Fruit fly (Drosophila melanogaster) whole organism, prepupa: Measurements from ENCODE around the gene ppk5.

Source experiments
- CG10631 ChIP-seq: fragments of 200-800 bp; sonication (Bioruptor generic); optimal IDR thresholded peaks from 2 replicates; lab custom pipeline; 2016; ENCODE audit warnings: missing biosample characterization, missing genetic modification characterization
- CG10669 ChIP-seq: fragments of 200-800 bp; sonication (Bioruptor generic); optimal IDR thresholded peaks from 3 replicates; lab custom pipeline; 2018; ENCODE audit warnings: missing biosample characterization, mild to moderate bottlenecking, missing genetic modification characterization, moderate library complexity
- CG11294 ChIP-seq: fragments of 200-800 bp; sonication (Bioruptor generic); IDR thresholded peaks from 2 replicates; pipeline ENCODE4 v1.3.6; 2022; ENCODE audit warnings: missing biosample characterization, missing genetic modification characterization
- CG11762 ChIP-seq: fragments of 200-800 bp; sonication (Bioruptor generic); optimal IDR thresholded peaks from 3 replicates; lab custom pipeline; 2016; ENCODE audit warnings: missing biosample characterization, missing genetic modification characterization; ENCODE audit not compliant: insufficient read depth
- CG11902 ChIP-seq: fragments of 200-800 bp; sonication (Bioruptor generic); optimal IDR thresholded peaks from 3 replicates; lab custom pipeline; 2016; ENCODE audit warnings: missing biosample characterization, missing genetic modification characterization
- CG15336 ChIP-seq: fragments of 200-800 bp; sonication (Bioruptor generic); IDR thresholded peaks from 2 replicates; pipeline ENCODE4 v1.3.6; 2022; ENCODE audit warnings: missing biosample characterization, missing genetic modification characterization
- CG16779 ChIP-seq: fragments of 200-800 bp; sonication (Bioruptor generic); optimal IDR thresholded peaks from 3 replicates; lab custom pipeline; 2017; ENCODE audit warnings: missing biosample characterization, mild to moderate bottlenecking, missing genetic modification characterization
- CG3032 ChIP-seq: fragments of 200-800 bp; optimal IDR thresholded peaks from 2 replicates; lab custom pipeline; 2019; ENCODE audit warnings: missing biosample characterization, mild to moderate bottlenecking, missing genetic modification characterization, moderate library complexity
- CG31627 ChIP-seq: fragments of 200-800 bp; sonication (Bioruptor generic); optimal IDR thresholded peaks from 3 replicates; lab custom pipeline; 2016; ENCODE audit warnings: missing biosample characterization, missing genetic modification characterization
- CG32006 ChIP-seq: fragments of 200-800 bp; sonication (Bioruptor generic); optimal IDR thresholded peaks from 3 replicates; lab custom pipeline; 2017; ENCODE audit warnings: missing biosample characterization, mild to moderate bottlenecking, missing genetic modification characterization
- CG34406 ChIP-seq: fragments of 200-800 bp; sonication (Bioruptor generic); optimal IDR thresholded peaks from 3 replicates; lab custom pipeline; 2016; ENCODE audit warnings: missing biosample characterization, missing genetic modification characterization
- CG3919 ChIP-seq: fragments of 200-800 bp; sonication (Bioruptor generic); optimal IDR thresholded peaks from 3 replicates; lab custom pipeline; 2016; ENCODE audit warnings: missing biosample characterization, missing genetic modification characterization
- CG4318 ChIP-seq: fragments of 200-800 bp; sonication (Bioruptor generic); optimal IDR thresholded peaks from 3 replicates; lab custom pipeline; 2017; ENCODE audit warnings: missing biosample characterization, mild to moderate bottlenecking, missing genetic modification characterization
- CG6163 ChIP-seq: fragments of 200-800 bp; sonication (Bioruptor generic); IDR thresholded peaks from 3 replicates; pipeline ENCODE4 v1.3.6; 2022; ENCODE audit warnings: missing biosample characterization, missing genetic modification characterization
- CG6808 ChIP-seq: fragments of 200-800 bp; sonication (Bioruptor generic); optimal IDR thresholded peaks from 3 replicates; lab custom pipeline; 2017; ENCODE audit warnings: missing biosample characterization, missing genetic modification characterization, mild to moderate bottlenecking, moderate library complexity, missing genetic modification reagents
- CG6854 ChIP-seq: fragments of 200-800 bp; sonication (Bioruptor generic); optimal IDR thresholded peaks from 2 replicates; lab custom pipeline; 2017; ENCODE audit warnings: missing biosample characterization, mild to moderate bottlenecking, missing genetic modification characterization
- CG7368 ChIP-seq: fragments of 200-800 bp; sonication (Bioruptor generic); optimal IDR thresholded peaks from 3 replicates; lab custom pipeline; 2016; ENCODE audit warnings: missing biosample characterization, missing genetic modification characterization
- CG8119 ChIP-seq: fragments of 200-800 bp; sonication (Bioruptor generic); IDR thresholded peaks from 3 replicates; pipeline ENCODE4 v1.3.6; 2022; ENCODE audit warnings: missing biosample characterization, missing genetic modification characterization
- CG8319 ChIP-seq: fragments of 200-800 bp; sonication (Bioruptor generic); optimal IDR thresholded peaks from 3 replicates; lab custom pipeline; 2016; ENCODE audit warnings: missing biosample characterization, missing genetic modification characterization
- CG8632 ChIP-seq: fragments of 200-800 bp; sonication (Bioruptor generic); optimal IDR thresholded peaks from 3 replicates; lab custom pipeline; 2016; ENCODE audit warnings: missing biosample characterization, missing genetic modification characterization
- Eip75B ChIP-seq: fragments of 200-800 bp; sonication (Bioruptor generic); optimal IDR thresholded peaks from 3 replicates; lab custom pipeline; 2016; ENCODE audit warnings: missing biosample characterization, missing genetic modification characterization
- Eip78C ChIP-seq: fragments of 200-800 bp; sonication (Bioruptor generic); peaks from one replicate; lab custom pipeline; 2016; ENCODE audit warnings: missing biosample characterization, missing genetic modification characterization
- Eip93F ChIP-seq: fragments of 200-800 bp; sonication (Bioruptor generic); optimal IDR thresholded peaks from 2 replicates; lab custom pipeline; 2016; ENCODE audit warnings: missing biosample characterization, mild to moderate bottlenecking, missing genetic modification characterization
- Ets21C ChIP-seq: fragments of 200-800 bp; sonication (Bioruptor generic); optimal IDR thresholded peaks from 3 replicates; lab custom pipeline; 2016; ENCODE audit warnings: missing biosample characterization, missing genetic modification characterization
- Ets96B ChIP-seq: fragments of 200-800 bp; optimal IDR thresholded peaks from 2 replicates; lab custom pipeline; 2019; ENCODE audit warnings: missing biosample characterization, mild to moderate bottlenecking, missing genetic modification characterization, moderate library complexity
- Gug ChIP-seq: fragments of 200-800 bp; sonication (Bioruptor generic); IDR thresholded peaks from 2 replicates; pipeline ENCODE4 v1.3.6; 2022; ENCODE audit warnings: missing biosample characterization, missing genetic modification characterization
- Hr39 ChIP-seq: fragments of 200-800 bp; sonication (Bioruptor generic); optimal IDR thresholded peaks from 2 replicates; lab custom pipeline; 2016; ENCODE audit warnings: missing biosample characterization, missing genetic modification characterization
- Hr4 ChIP-seq: fragments of 200-800 bp; sonication (Bioruptor generic); optimal IDR thresholded peaks from 3 replicates; lab custom pipeline; 2016; ENCODE audit warnings: missing biosample characterization, missing genetic modification characterization
- Lpt ChIP-seq: fragments of 200-800 bp; sonication (Bioruptor generic); optimal IDR thresholded peaks from 3 replicates; lab custom pipeline; 2016; ENCODE audit warnings: missing biosample characterization, missing genetic modification characterization
- Met ChIP-seq: fragments of 200-800 bp; sonication (Bioruptor generic); optimal IDR thresholded peaks from 3 replicates; lab custom pipeline; 2016; ENCODE audit warnings: missing biosample characterization, missing genetic modification characterization
- OdsH ChIP-seq: fragments of 200-800 bp; sonication (Bioruptor generic); optimal IDR thresholded peaks from 3 replicates; lab custom pipeline; 2016; ENCODE audit warnings: missing biosample characterization, missing genetic modification characterization
- Smox ChIP-seq: fragments of 200-800 bp; sonication (Bioruptor generic); optimal IDR thresholded peaks from 3 replicates; lab custom pipeline; 2016; ENCODE audit warnings: missing biosample characterization, missing genetic modification characterization
- Sox102F ChIP-seq: fragments of 200-800 bp; sonication (Bioruptor generic); optimal IDR thresholded peaks from 2 replicates; lab custom pipeline; 2016; ENCODE audit warnings: missing biosample characterization, mild to moderate bottlenecking, missing genetic modification characterization
- Sox14 ChIP-seq: fragments of 200-800 bp; sonication (Bioruptor generic); optimal IDR thresholded peaks from 3 replicates; lab custom pipeline; 2016; ENCODE audit warnings: missing biosample characterization, missing genetic modification characterization
- Sox15 ChIP-seq: fragments of 200-800 bp; sonication (Bioruptor generic); optimal IDR thresholded peaks from 3 replicates; lab custom pipeline; 2016; ENCODE audit warnings: missing biosample characterization, missing genetic modification characterization
- cyc ChIP-seq: fragments of 200-800 bp; sonication (Bioruptor generic); optimal IDR thresholded peaks from 3 replicates; lab custom pipeline; 2016; ENCODE audit warnings: missing biosample characterization, missing genetic modification characterization
- dsx ChIP-seq: fragments of 200-800 bp; optimal IDR thresholded peaks from 3 replicates; lab custom pipeline; 2019; ENCODE audit warnings: missing biosample characterization, mild to moderate bottlenecking, missing genetic modification characterization, moderate library complexity; ENCODE audit not compliant: poor library complexity, severe bottlenecking
- eg ChIP-seq: fragments of 200-800 bp; sonication (Bioruptor generic); IDR thresholded peaks from 3 replicates; pipeline ENCODE4 v1.3.6; 2022; ENCODE audit warnings: missing biosample characterization, missing genetic modification characterization
- esn ChIP-seq: fragments of 200-800 bp; sonication (Bioruptor generic); optimal IDR thresholded peaks from 2 replicates; lab custom pipeline; 2016; ENCODE audit warnings: missing biosample characterization, mild to moderate bottlenecking, missing genetic modification characterization, moderate library complexity
- fd59A ChIP-seq: fragments of 200-800 bp; sonication (Bioruptor generic); optimal IDR thresholded peaks from 2 replicates; lab custom pipeline; 2017; ENCODE audit warnings: missing biosample characterization, mild to moderate bottlenecking, missing genetic modification characterization, missing genetic modification reagents
- fd85E ChIP-seq: fragments of 200-800 bp; sonication (Bioruptor generic); optimal IDR thresholded peaks from 3 replicates; lab custom pipeline; 2016; ENCODE audit warnings: missing biosample characterization, missing genetic modification characterization
- lz ChIP-seq: fragments of 200-800 bp; sonication (Bioruptor generic); optimal IDR thresholded peaks from 3 replicates; lab custom pipeline; 2016; ENCODE audit warnings: missing biosample characterization, missing genetic modification characterization
- net ChIP-seq: fragments of 200-800 bp; sonication (Bioruptor generic); optimal IDR thresholded peaks from 3 replicates; lab custom pipeline; 2016; ENCODE audit warnings: missing biosample characterization, missing genetic modification characterization
- pdm3 ChIP-seq: fragments of 200-800 bp; sonication (Bioruptor generic); optimal IDR thresholded peaks from 3 replicates; lab custom pipeline; 2016; ENCODE audit warnings: missing biosample characterization, missing genetic modification characterization
- salr ChIP-seq, 2 experiments: fragments of 200-800 bp; sonication (Bioruptor generic); optimal IDR thresholded peaks; 3 replicates each; lab custom pipeline; 2016 to 2018; ENCODE audit warnings: missing biosample characterization in 2 of 2, missing genetic modification characterization in 2 of 2, mild to moderate bottlenecking in 1 of 2
- spab ChIP-seq: fragments of 200-800 bp; sonication (Bioruptor generic); optimal IDR thresholded peaks from 2 replicates; lab custom pipeline; 2017; ENCODE audit warnings: missing biosample characterization, mild to moderate bottlenecking, missing genetic modification characterization, missing genetic modification reagents
- ss ChIP-seq, 2 experiments: fragments of 200-800 bp; sonication (Bioruptor generic); optimal IDR thresholded peaks; 2 replicates in 1 of 2; 3 replicates in 1 of 2; lab custom pipeline; 2017 to 2018; ENCODE audit warnings: mild to moderate bottlenecking in 2 of 2, missing biosample characterization in 2 of 2, missing genetic modification characterization in 2 of 2, moderate library complexity in 1 of 2
- svp ChIP-seq: fragments of 200-800 bp; sonication (Bioruptor generic); peaks from one replicate; lab custom pipeline; 2016; ENCODE audit warnings: missing biosample characterization, missing genetic modification characterization
- topi ChIP-seq: fragments of 200-800 bp; sonication (Bioruptor generic); optimal IDR thresholded peaks from 3 replicates; lab custom pipeline; 2016; ENCODE audit warnings: missing biosample characterization, missing genetic modification characterization
- vri ChIP-seq: fragments of 200-800 bp; sonication (Bioruptor generic); optimal IDR thresholded peaks from 3 replicates; lab custom pipeline; 2016; ENCODE audit warnings: missing biosample characterization, mild to moderate bottlenecking, missing genetic modification characterization

Gene ppk5

dm6 chr3L:21496865-21497634, 37.4 kb upstream of the ppk5 start, which contains the start of gene Hr78:
Gene Hr78, minus strand, starts transcription at chr3L:21497494.
- TF ChIP-seq dsx (GFP tag; lab: Kevin White, UChicago) (peak; percentile 80), OdsH (GFP tag; lab: Kevin White, UChicago) (peak; percentile 76), CG34406 (peak; percentile 89), CG8632 (GFP tag; lab: Kevin White, UChicago) (peak; percentile 91), CG8119 (peak; percentile 91), Gug (GFP tag; lab: Robert Waterston, UW) (peak; percentile 36; the same call in 1 of the 2 replicates), spab (GFP tag; lab: Kevin White, UChicago) (peak; percentile 79), Hr39 (no peak), fd85E (GFP tag; lab: Kevin White, UChicago) (peak; percentile 10), eg (GFP tag; lab: Robert Waterston, UW) (peak; percentile 80), CG3919 (peak; percentile 81), Eip78C (GFP tag; lab: Kevin White, UChicago) (peak; percentile 89), svp (GFP tag; lab: Kevin White, UChicago) (no peak), Sox15 (GFP tag; lab: Kevin White, UChicago) (peak; percentile 27), CG15336 (GFP tag; lab: Robert Waterston, UW) (peak; percentile 88), Hr4 (GFP tag; lab: Kevin White, UChicago) (no peak), CG16779 (peak; percentile 84), cyc (GFP tag; lab: Kevin White, UChicago) (peak; percentile 29), Smox (GFP tag; lab: Kevin White, UChicago) (no peak), CG11762 (GFP tag; lab: Kevin White, UChicago) (peak; percentile 76), Lpt (peak; percentile 60), CG11294 (GFP tag; lab: Robert Waterston, UW) (peak; percentile 53; the same call in 1 of the 2 replicates), pdm3 (peak; percentile 29), lz (peak; percentile 33), vri (GFP tag; lab: Kevin White, UChicago) (peak; percentile 59), salr (GFP tag; optimal IDR thresholded peaks at IDR 0.05; lab: Kevin White, UChicago) (no peak), Met (GFP tag; lab: Kevin White, UChicago) (peak; percentile 59), topi (GFP tag; lab: Kevin White, UChicago) (peak; percentile 45), fd59A (GFP tag; lab: Kevin White, UChicago) (peak; percentile 48), Sox102F (GFP tag; lab: Kevin White, UChicago) (no peak), CG10631 (GFP tag; lab: Kevin White, UChicago) (peak; percentile 83), net (GFP tag; lab: Kevin White, UChicago) (peak; percentile 72), Ets96B (tag; lab: Kevin White, UChicago) (peak; percentile 82), CG3032 (tag; lab: Kevin White, UChicago) (peak; percentile 80), CG32006 (peak; percentile 92), CG6808 (GFP tag; lab: Kevin White, UChicago) (peak; percentile 80), Eip93F (GFP tag; lab: Kevin White, UChicago) (no peak), CG31627 (GFP tag; lab: Kevin White, UChicago) (peak; percentile 2), esn (GFP tag; lab: Kevin White, UChicago) (peak; percentile 76), CG4318 (GFP tag; lab: Kevin White, UChicago) (peak; percentile 73), CG7368 (GFP tag; lab: Kevin White, UChicago) (peak; percentile 57), Ets21C (GFP tag; lab: Kevin White, UChicago) (peak; percentile 5), CG6163 (GFP tag; lab: Robert Waterston, UW) (peak; percentile 72), CG10669 (peak; percentile 73), CG11902 (peak; percentile 42), CG6854 (peak; percentile 56), CG8319 (peak; percentile 44), Eip75B (GFP tag; lab: Kevin White, UChicago) (peak; percentile 34), Sox14 (GFP tag; lab: Kevin White, UChicago) (peak; percentile 85), ss (GFP tag; optimal IDR thresholded peaks at IDR 0.05; lab: Kevin White, UChicago) (peak in 1 of 2 experiments; percentile 84)
